Worm (Caenorhabditis elegans) whole organism, early embryonic: ENCODE data around the gene srsx-14.

Experiments
- F13C5.2 ChIP-seq: sonication (generic microtip); optimal IDR thresholded peaks from 2 replicates; lab custom pipeline; 2017; ENCODE audit warnings: mild to moderate bottlenecking, missing genetic modification characterization, inconsistent platforms, missing compliant biosample characterization
- ama-1 ChIP-seq: fragments of 150-350 bp; optimal IDR thresholded peaks from 2 replicates; lab custom pipeline; 2014
- ceh-36 ChIP-seq: sonication (generic microtip); optimal IDR thresholded peaks from 2 replicates; lab custom pipeline; 2016; ENCODE audit warnings: missing genetic modification characterization, inconsistent platforms, missing compliant biosample characterization
- ets-7 ChIP-seq: sonication (generic microtip); optimal IDR thresholded peaks from 2 replicates; lab custom pipeline; 2016; ENCODE audit warnings: missing genotype, missing genetic modification characterization, missing compliant biosample characterization
- flt-1 ChIP-seq: fragments of 200-800 bp; sonication (Bioruptor generic); IDR thresholded peaks from 2 replicates; pipeline ENCODE4 v1.3.6; 2022; ENCODE audit warnings: missing genetic modification characterization, missing compliant biosample characterization
- hnd-1 ChIP-seq: sonication (generic microtip); optimal IDR thresholded peaks from 2 replicates; lab custom pipeline; 2016; ENCODE audit warnings: missing genetic modification characterization, missing compliant biosample characterization
- scrt-1 ChIP-seq: fragments of 200-800 bp; sonication (Bioruptor generic); IDR thresholded peaks from 2 replicates; pipeline ENCODE4 v1.3.6; 2022; ENCODE audit warnings: missing genetic modification characterization, missing compliant biosample characterization

DNA sequence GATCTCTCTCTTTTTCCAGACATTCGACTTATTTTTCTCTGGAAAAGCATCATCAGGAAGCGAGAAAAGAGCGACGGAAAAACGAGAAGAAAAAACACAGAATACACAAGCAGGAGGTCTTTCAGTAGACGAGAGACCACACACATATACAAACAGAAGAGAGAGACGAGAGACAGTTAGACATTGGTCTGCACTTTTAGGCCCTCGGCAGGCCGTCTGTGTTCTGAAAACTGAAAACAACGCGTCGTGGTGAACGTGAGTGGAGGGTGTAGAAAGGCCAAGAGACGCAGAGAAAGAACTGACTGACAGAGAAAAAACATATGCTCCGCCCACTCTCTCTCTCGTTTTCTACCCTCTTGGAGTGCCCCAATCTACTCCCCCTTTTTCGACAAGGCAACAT is 44.7 kb downstream of the srsx-14 start:
- TF ChIP-seq ets-7 (tag; lab: Kevin White, UChicago) = no peak
- TF ChIP-seq scrt-1 (GFP tag; lab: Robert Waterston, UW) = no peak
- no peak for TF ChIP-seq F13C5.2 (tag; lab: Kevin White, UChicago)
- no peak for TF ChIP-seq ceh-36 (tag; lab: Kevin White, UChicago)
- no peak for TF ChIP-seq ama-1
- TF ChIP-seq flt-1 (GFP tag; lab: Robert Waterston, UW) = no peak
- no peak for TF ChIP-seq hnd-1 (tag; lab: Kevin White, UChicago)
